Worm (Caenorhabditis elegans) whole organism, mixed stage, embryonic: ENCODE measurements around the gene rpl-36.

Source experiments
- M03D4.4 ChIP-seq: sonication (generic microtip); optimal IDR thresholded peaks from 2 replicates; lab custom pipeline; 2017; ENCODE audit warnings: mild to moderate bottlenecking, missing genetic modification characterization, missing compliant biosample characterization
- bed-3 ChIP-seq: fragments of 200-800 bp; sonication (Bioruptor generic); optimal IDR thresholded peaks from 3 replicates; lab custom pipeline; 2018; ENCODE audit warnings: mild to moderate bottlenecking, missing genetic modification characterization, moderate library complexity, missing compliant biosample characterization
- blmp-1 ChIP-seq: fragments of 150-350 bp; optimal IDR thresholded peaks from 2 replicates; lab custom pipeline; 2014; ENCODE audit warnings: missing biosample characterization, missing genetic modification characterization
- ceh-39 ChIP-seq: fragments of 150-350 bp; optimal IDR thresholded peaks from 2 replicates; lab custom pipeline; 2014; ENCODE audit warnings: missing biosample characterization, missing genetic modification characterization
- ceh-43 ChIP-seq: fragments of 200-800 bp; sonication (Bioruptor generic); optimal IDR thresholded peaks from 2 replicates; lab custom pipeline; 2018; ENCODE audit warnings: mild to moderate bottlenecking, missing genetic modification characterization, moderate library complexity, missing compliant biosample characterization
- ceh-83 ChIP-seq: fragments of 200-800 bp; sonication (Bioruptor generic); optimal IDR thresholded peaks from 2 replicates; lab custom pipeline; 2018; ENCODE audit warnings: mild to moderate bottlenecking, missing genetic modification characterization, missing compliant biosample characterization
- ces-1 ChIP-seq: fragments of 150-350 bp; optimal IDR thresholded peaks from 2 replicates; lab custom pipeline; 2014; ENCODE audit warnings: missing biosample characterization, missing genetic modification reagents, missing genetic modification characterization
- elt-1 ChIP-seq: sonication (generic microtip); optimal IDR thresholded peaks from 2 replicates; lab custom pipeline; 2017; ENCODE audit warnings: missing genetic modification characterization, mild to moderate bottlenecking, missing compliant biosample characterization, antibody characterized with exemption, moderate library complexity, borderline replicate concordance; ENCODE audit not compliant: insufficient read depth
- elt-3 ChIP-seq: fragments of 150-350 bp; optimal IDR thresholded peaks from 2 replicates; lab custom pipeline; 2014; ENCODE audit warnings: missing biosample characterization, missing genetic modification characterization
- flh-1 ChIP-seq: fragments of 200-800 bp; sonication (Bioruptor generic); optimal IDR thresholded peaks from 2 replicates; lab custom pipeline; 2018; ENCODE audit warnings: mild to moderate bottlenecking, missing genetic modification characterization, moderate library complexity, missing compliant biosample characterization
- ham-2 ChIP-seq: fragments of 200-800 bp; sonication (Bioruptor generic); optimal IDR thresholded peaks from 2 replicates; lab custom pipeline; 2018; ENCODE audit warnings: mild to moderate bottlenecking, missing genetic modification characterization, missing compliant biosample characterization
- hlh-1 ChIP-seq: fragments of 150-350 bp; optimal IDR thresholded peaks from 2 replicates; lab custom pipeline; 2014; ENCODE audit warnings: missing biosample characterization, missing genetic modification reagents, missing genetic modification characterization
- lin-13 ChIP-seq: fragments of 150-350 bp; optimal IDR thresholded peaks from 2 replicates; lab custom pipeline; 2014; ENCODE audit warnings: missing biosample characterization, missing genetic modification characterization
- lin-32 ChIP-seq: fragments of 200-800 bp; sonication (Bioruptor generic); optimal IDR thresholded peaks from 2 replicates; lab custom pipeline; 2018; ENCODE audit warnings: mild to moderate bottlenecking, missing genetic modification characterization, missing compliant biosample characterization
- lsy-2 ChIP-seq: fragments of 150-350 bp; optimal IDR thresholded peaks from 2 replicates; lab custom pipeline; 2014; ENCODE audit warnings: missing biosample characterization, missing genetic modification characterization
- mab-5 ChIP-seq: fragments of 150-350 bp; optimal IDR thresholded peaks from 2 replicates; lab custom pipeline; 2014; ENCODE audit warnings: missing biosample characterization, missing genetic modification characterization
- mep-1 ChIP-seq: fragments of 150-350 bp; optimal IDR thresholded peaks from 2 replicates; lab custom pipeline; 2017; ENCODE audit warnings: missing biosample characterization, missing genetic modification reagents, missing genetic modification characterization, inconsistent platforms
- mls-2 ChIP-seq: sonication (generic microtip); optimal IDR thresholded peaks from 2 replicates; lab custom pipeline; 2016; ENCODE audit warnings: mild to moderate bottlenecking, missing genetic modification characterization, moderate library complexity, missing compliant biosample characterization
- nhr-2 ChIP-seq: fragments of 150-350 bp; optimal IDR thresholded peaks from 2 replicates; lab custom pipeline; 2014; ENCODE audit warnings: missing biosample characterization, missing genetic modification characterization
- nhr-237 ChIP-seq: fragments of 150-350 bp; optimal IDR thresholded peaks from 2 replicates; lab custom pipeline; 2014; ENCODE audit warnings: missing biosample characterization, missing genetic modification characterization
- nhr-76 ChIP-seq: sonication (generic microtip); optimal IDR thresholded peaks from 2 replicates; lab custom pipeline; 2017; ENCODE audit warnings: missing biosample characterization, missing genetic modification characterization
- pha-4 ChIP-seq: fragments of 150-350 bp; optimal IDR thresholded peaks from 2 replicates; lab custom pipeline; 2018; ENCODE audit warnings: missing biosample characterization, missing genetic modification reagents, missing genetic modification characterization
- sem-2 ChIP-seq: fragments of 200-800 bp; sonication (Bioruptor generic); optimal IDR thresholded peaks from 2 replicates; lab custom pipeline; 2018; ENCODE audit warnings: mild to moderate bottlenecking, missing genetic modification characterization, missing compliant biosample characterization
- snpc-4 ChIP-seq: fragments of 150-350 bp; optimal IDR thresholded peaks from 2 replicates; lab custom pipeline; 2014; ENCODE audit warnings: missing biosample characterization, missing genetic modification characterization
- sptf-1 ChIP-seq: sonication (generic microtip); optimal IDR thresholded peaks from 2 replicates; lab custom pipeline; 2017; ENCODE audit warnings: mild to moderate bottlenecking, missing genetic modification characterization, moderate library complexity, missing compliant biosample characterization
- tbx-8 ChIP-seq: fragments of 200-800 bp; sonication (Bioruptor generic); optimal IDR thresholded peaks from 2 replicates; lab custom pipeline; 2018; ENCODE audit warnings: mild to moderate bottlenecking, missing genetic modification characterization, moderate library complexity, missing compliant biosample characterization
- unc-120 ChIP-seq: sonication (generic microtip); optimal IDR thresholded peaks from 2 replicates; lab custom pipeline; 2017; ENCODE audit warnings: missing genetic modification characterization, missing compliant biosample characterization; ENCODE audit not compliant: poor library complexity, severe bottlenecking
- unc-62 ChIP-seq: fragments of 150-350 bp; optimal IDR thresholded peaks from 2 replicates; lab custom pipeline; 2014; ENCODE audit warnings: missing biosample characterization, missing genetic modification reagents, missing genetic modification characterization
- zip-8 ChIP-seq: fragments of 150-350 bp; optimal IDR thresholded peaks from 2 replicates; lab custom pipeline; 2014; ENCODE audit warnings: missing biosample characterization, missing genetic modification characterization
- ztf-11 ChIP-seq: fragments of 150-350 bp; optimal IDR thresholded peaks from 2 replicates; lab custom pipeline; 2014; ENCODE audit warnings: missing biosample characterization, missing genetic modification characterization

rpl-36 gene

ce11 chrIII:7142172-7142601 is 37.9 kb upstream of the rpl-36 start:
- TF ChIP-seq ces-1 (GFP tag; lab: Kevin White, UChicago) (peak; percentile 5), hlh-1 (no peak)

- TF ChIP-seq ceh-43 (GFP tag; lab: Kevin White, UChicago) (no peak), ces-1 (GFP tag; lab: Kevin White, UChicago) (peak; percentile 72), zip-8 (tag; lab: Kevin White, UChicago) (no peak)
Observed at ce11 chrIII:7144749-7145148, 35.3 kb upstream of the rpl-36 start, which contains the start of gene glr-2. Gene glr-2, minus strand, starts transcription at chrIII:7144959.

- no peak for TF ChIP-seq M03D4.4 (tag; lab: Kevin White, UChicago)
- TF ChIP-seq elt-1 (tag; lab: Kevin White, UChicago) = no peak
- no peak for TF ChIP-seq bed-3
- no peak for TF ChIP-seq nhr-237
- TF ChIP-seq sptf-1 = no peak
- TF ChIP-seq mls-2 (tag; lab: Kevin White, UChicago) = no peak
- no peak for TF ChIP-seq unc-62 (GFP tag; lab: Kevin White, UChicago)
- no peak for TF ChIP-seq lsy-2 (tag; lab: Kevin White, UChicago)
- TF ChIP-seq unc-120 = no peak
- no peak for TF ChIP-seq blmp-1 (tag; lab: Kevin White, UChicago)
- no peak for TF ChIP-seq sem-2
- TF ChIP-seq, all 35 proteins: peak for 0
Observed at ce11 chrIII:7146341-7146740, 33.7 kb upstream of the rpl-36 start.

ce11 chrIII:7148191-7148590 is 31.9 kb upstream of the rpl-36 start:
- TF ChIP-seq nhr-76 (tag; lab: Kevin White, UChicago) = no peak
- TF ChIP-seq mls-2 (tag; lab: Kevin White, UChicago) = no peak
- TF ChIP-seq ceh-83 (GFP tag; lab: Kevin White, UChicago) = no peak
- TF ChIP-seq nhr-237 = no peak
- TF ChIP-seq mep-1 (tag; lab: Kevin White, UChicago) = no peak
- TF ChIP-seq, all 35 proteins: peak for 0

DNA sequence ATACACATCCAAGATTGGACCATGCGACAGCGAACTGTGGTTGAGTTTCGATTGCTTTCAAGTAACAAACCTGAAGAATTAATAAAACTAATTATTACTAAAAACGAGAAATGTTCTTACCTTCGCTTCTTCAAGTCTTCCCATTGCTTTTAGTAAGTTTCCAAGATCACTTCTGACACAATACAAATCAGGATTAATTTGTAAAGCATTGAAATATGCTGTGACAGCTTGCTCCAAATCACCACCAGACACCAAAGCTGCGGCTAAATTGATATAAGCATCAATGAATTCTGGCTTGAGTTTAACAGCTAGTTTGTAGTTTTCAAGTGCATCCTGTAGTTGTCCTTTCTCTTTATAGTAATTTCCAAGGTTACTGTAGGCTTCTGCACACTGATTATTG is 29.9 kb upstream of the rpl-36 start:
- TF ChIP-seq sptf-1 = no peak

DNA sequence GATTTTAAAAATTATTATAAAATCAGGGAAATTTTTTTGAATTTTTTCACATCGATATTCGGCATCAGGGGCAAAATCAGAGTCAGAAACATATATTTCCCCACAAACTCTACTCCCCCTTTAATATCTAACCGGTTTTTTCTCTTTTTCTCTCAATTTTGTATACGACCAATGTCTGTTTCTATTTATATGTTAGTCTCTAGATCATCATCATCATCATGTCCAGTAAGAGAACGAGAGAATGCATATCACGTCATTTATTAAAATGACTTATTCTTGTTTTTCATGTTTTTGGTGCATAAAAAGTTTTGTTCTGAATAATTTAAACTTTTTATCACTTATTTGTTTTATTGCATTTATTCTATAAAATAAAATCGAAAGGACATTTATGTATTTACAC is 27.5 kb upstream of the rpl-36 start:
- TF ChIP-seq lin-32 (GFP tag; lab: Kevin White, UChicago) (no peak), ham-2 (no peak), lsy-2 (tag; lab: Kevin White, UChicago) (no peak), nhr-76 (tag; lab: Kevin White, UChicago) (no peak), elt-3 (tag; lab: Kevin White, UChicago) (no peak), blmp-1 (tag; lab: Kevin White, UChicago) (no peak), mab-5 (tag; lab: Kevin White, UChicago) (no peak), M03D4.4 (tag; lab: Kevin White, UChicago) (no peak), ceh-39 (tag; lab: Kevin White, UChicago) (no peak), tbx-8 (GFP tag; lab: Kevin White, UChicago) (no peak), bed-3 (no peak), sptf-1 (no peak), flh-1 (GFP tag; lab: Kevin White, UChicago) (no peak)

- TF ChIP-seq nhr-2 (tag; lab: Kevin White, UChicago) (peak; percentile 31), mep-1 (tag; lab: Kevin White, UChicago) (no peak), nhr-76 (tag; lab: Kevin White, UChicago) (no peak), ces-1 (GFP tag; lab: Kevin White, UChicago) (peak; percentile 99), unc-120 (peak; percentile 69), elt-3 (tag; lab: Kevin White, UChicago) (peak; percentile 68), lsy-2 (tag; lab: Kevin White, UChicago) (peak; percentile 79), ham-2 (peak; percentile 80), pha-4 (tag; lab: Kevin White, UChicago) (peak; percentile 57), unc-62 (GFP tag; lab: Kevin White, UChicago) (peak; percentile 76), snpc-4 (tag; lab: Kevin White, UChicago) (no peak), hlh-1 (peak; percentile 42), ceh-39 (tag; lab: Kevin White, UChicago) (peak; percentile 42), flh-1 (GFP tag; lab: Kevin White, UChicago) (no peak), blmp-1 (tag; lab: Kevin White, UChicago) (no peak), mls-2 (tag; lab: Kevin White, UChicago) (no peak), bed-3 (no peak), sptf-1 (peak; percentile 9), lin-32 (GFP tag; lab: Kevin White, UChicago) (no peak), lin-13 (tag; lab: Kevin White, UChicago) (no peak), sem-2 (no peak), ztf-11 (no peak), nhr-237 (peak; percentile 87)
Observed at ce11 chrIII:7153747-7154238, 26.3 kb upstream of the rpl-36 start, which contains the start of gene ogt-1. Gene ogt-1, minus strand, starts transcription at chrIII:7153797.
